Worm (Caenorhabditis elegans): ENCODE measurements around the gene adr-2.

adr-2 gene

DNA sequence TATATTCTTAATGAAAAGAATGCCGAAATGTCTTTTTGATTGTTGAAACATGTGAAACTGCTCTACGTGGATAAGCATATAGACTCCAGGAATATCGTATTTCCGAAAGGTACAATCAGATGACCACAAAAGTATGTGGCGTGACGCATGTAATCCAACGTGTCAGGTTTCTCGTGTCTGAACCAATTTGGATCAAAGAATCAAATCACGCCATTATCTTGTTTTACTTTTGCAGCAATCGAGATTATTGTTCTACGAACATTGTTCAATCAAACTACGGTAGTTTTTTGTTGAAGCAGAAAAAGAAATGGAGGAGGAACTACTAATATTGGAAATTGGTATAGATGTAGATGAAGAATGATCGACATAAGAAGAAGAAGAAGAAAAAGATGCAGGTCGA lies 41.0 kb upstream of the adr-2 start:
- TF ChIP-seq dmd-9 (GFP tag; IDR thresholded peaks at IDR 0.05): no peak
- TF ChIP-seq lir-3 (tag; optimal IDR thresholded peaks at IDR 0.05): no peak
- TF ChIP-seq nhr-28 (tag; optimal IDR thresholded peaks at IDR 0.05): peak; percentile 44
- TF ChIP-seq set-16 (GFP tag; IDR thresholded peaks at IDR 0.05): no peak
- no peak for TF ChIP-seq sdz-12 (GFP tag; optimal IDR thresholded peaks at IDR 0.05)
- peak; percentile 64 for TF ChIP-seq hlh-30 (tag; optimal IDR thresholded peaks at IDR 0.05; ENCODE audit: insufficient read depth)
- TF ChIP-seq saeg-2 (GFP tag; IDR thresholded peaks at IDR 0.05): no peak
- no peak for TF ChIP-seq nhr-48 (tag; optimal IDR thresholded peaks at IDR 0.05)
- TF ChIP-seq ztf-11 (tag; optimal IDR thresholded peaks at IDR 0.05): no peak
- no peak for TF ChIP-seq F10B5.3 (tag; optimal IDR thresholded peaks at IDR 0.05)
- TF ChIP-seq nhr-102 (tag; optimal IDR thresholded peaks at IDR 0.05): no peak
- 0 out of 2 replicates have a peak, but pooled peaks have one; percentile 35 for TF ChIP-seq dmd-6 (GFP tag; IDR thresholded peaks at IDR 0.05)
- no peak for TF ChIP-seq duxl-1 (tag; optimal IDR thresholded peaks at IDR 0.05; ENCODE audit: poor library complexity)
- TF ChIP-seq ceh-20 (GFP tag; IDR thresholded peaks at IDR 0.05): no peak
- TF ChIP-seq nhr-6 (tag; optimal IDR thresholded peaks at IDR 0.05): no peak
- no peak for TF ChIP-seq mep-1 (tag; optimal IDR thresholded peaks at IDR 0.05)
- no peak for TF ChIP-seq lin-39 (tag; optimal IDR thresholded peaks at IDR 0.05)
- peak in 1 of 2 experiments; percentile 63 for TF ChIP-seq mdl-1 (tag; optimal IDR thresholded peaks at IDR 0.05)
- no peak for TF ChIP-seq lsy-2 (tag; optimal IDR thresholded peaks at IDR 0.05)
- TF ChIP-seq Y105C5A.15 (GFP tag; IDR thresholded peaks at IDR 0.05): no peak
- no peak for TF ChIP-seq D1046.2 (GFP tag; IDR thresholded peaks at IDR 0.05)
- no peak for TF ChIP-seq egl-27 (tag; optimal IDR thresholded peaks at IDR 0.05)
- peak; percentile 2 for TF ChIP-seq mxl-3 (GFP tag; optimal IDR thresholded peaks at IDR 0.05)
- TF ChIP-seq dve-1 (tag; optimal IDR thresholded peaks at IDR 0.05; ENCODE audit: insufficient read depth): no peak
- peak; percentile 28 for TF ChIP-seq hlh-11 (tag; optimal IDR thresholded peaks at IDR 0.05)
- TF ChIP-seq nhr-41 (GFP tag; IDR thresholded peaks at IDR 0.05): no peak

- TF ChIP-seq nhr-77 (tag; optimal IDR thresholded peaks at IDR 0.05) (peak; percentile 7), aha-1 (tag) (peak; percentile 77), dmd-9 (GFP tag; IDR thresholded peaks at IDR 0.05) (0 out of 2 replicates have a peak, but pooled peaks have one; percentile 17), F49E8.2 (tag; optimal IDR thresholded peaks at IDR 0.05; ENCODE audit: borderline replicate concordance) (no peak), cey-2 (tag; optimal IDR thresholded peaks at IDR 0.05; ENCODE audit: borderline replicate concordance, insufficient read depth) (no peak), ZK337.2 (GFP tag; IDR thresholded peaks at IDR 0.05) (no peak), jun-1 (tag; optimal IDR thresholded peaks at IDR 0.05) (no peak), ctbp-1 (GFP tag; IDR thresholded peaks at IDR 0.05) (no peak), arid-1 (GFP tag; conservative IDR thresholded peaks at IDR 0.05) (no peak), rbr-2 (tag; optimal IDR thresholded peaks at IDR 0.05) (no peak), madf-5 (GFP tag; IDR thresholded peaks at IDR 0.05) (no peak), ceh-44 (GFP tag; IDR thresholded peaks at IDR 0.05) (no peak), dmd-6 (GFP tag; IDR thresholded peaks at IDR 0.05) (no peak; the same call in none of the 2 replicates), nhr-11 (tag; optimal IDR thresholded peaks at IDR 0.05) (peak; percentile 23), mxl-3 (GFP tag; optimal IDR thresholded peaks at IDR 0.05) (peak; percentile 62), D1046.2 (GFP tag; IDR thresholded peaks at IDR 0.05) (no peak), daf-16 (GFP tag; optimal IDR thresholded peaks at IDR 0.05) (no peak), daf-16 (tag; optimal IDR thresholded peaks at IDR 0.05) (no peak), daf-8 (GFP tag; IDR thresholded peaks at IDR 0.05) (no peak), nhr-28 (tag; optimal IDR thresholded peaks at IDR 0.05) (peak; percentile 66), nhr-76 (tag; optimal IDR thresholded peaks at IDR 0.05) (peak; percentile 40), Y48G9A.11 (GFP tag; IDR thresholded peaks at IDR 0.05) (no peak), sdz-12 (GFP tag; optimal IDR thresholded peaks at IDR 0.05) (no peak), lsy-2 (tag; optimal IDR thresholded peaks at IDR 0.05) (peak in 1 of 2 experiments; percentile 37), snpc-1.2 (GFP tag; IDR thresholded peaks at IDR 0.05) (no peak), unc-39 (tag; optimal IDR thresholded peaks at IDR 0.05) (no peak), mes-2 (tag; optimal IDR thresholded peaks at IDR 0.05; ENCODE audit: poor library complexity, severe bottlenecking) (peak; percentile 39), egl-43 (GFP tag; IDR thresholded peaks at IDR 0.05) (no peak), lin-1 (GFP tag; IDR thresholded peaks at IDR 0.05) (peak; percentile 36; the same call in 1 of the 2 replicates), mep-1 (tag; optimal IDR thresholded peaks at IDR 0.05) (peak; percentile 9), F44E2.7 (GFP tag; IDR thresholded peaks at IDR 0.05) (no peak), pqm-1 (tag; optimal IDR thresholded peaks at IDR 0.05) (peak; percentile 70), nhr-6 (tag; optimal IDR thresholded peaks at IDR 0.05) (no peak)
Observed at ce11 chrIII:7272828-7273227, 40.1 kb upstream of the adr-2 start.

Data from whole organism, L4 larva.